Worm (Caenorhabditis elegans): ENCODE results near the gene pph-6.

DNA sequence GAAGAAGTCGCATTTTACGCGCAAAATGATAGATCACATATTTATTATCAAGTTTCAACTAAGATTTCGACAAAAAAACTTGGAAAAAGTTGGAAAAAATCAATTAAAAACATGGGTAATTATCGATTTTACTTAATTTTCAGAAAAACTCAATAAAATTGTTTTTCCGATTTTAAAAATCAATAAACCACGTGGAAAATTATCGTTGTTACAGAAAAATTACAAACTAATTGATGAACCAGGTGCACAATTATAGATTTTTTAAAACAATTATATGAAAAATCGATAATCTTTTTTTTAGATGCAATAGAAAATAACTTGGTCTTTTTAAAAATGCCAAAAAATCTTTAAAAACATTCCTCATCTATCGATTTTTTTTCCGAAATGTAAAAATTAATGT, 30.8 kb upstream of the pph-6 start:
- no peak for TF ChIP-seq ztf-29 (GFP tag; IDR thresholded peaks at IDR 0.05)
- TF ChIP-seq T22C8.4 (GFP tag; IDR thresholded peaks at IDR 0.05), result no peak
- no peak for TF ChIP-seq med-1 (GFP tag; optimal IDR thresholded peaks at IDR 0.05; ENCODE audit: insufficient read depth)
- no peak for TF ChIP-seq ref-1 (GFP tag; conservative IDR thresholded peaks at IDR 0.05)
- no peak for TF ChIP-seq flt-1 (GFP tag; IDR thresholded peaks at IDR 0.05)
- TF ChIP-seq klf-2 (GFP tag; conservative IDR thresholded peaks at IDR 0.05), result no peak
- TF ChIP-seq tab-1 (GFP tag; IDR thresholded peaks at IDR 0.05), result no peak
- TF ChIP-seq cog-1 (tag; optimal IDR thresholded peaks at IDR 0.05), result no peak
